Fruit fly (Drosophila melanogaster): ENCODE data around the gene CG11658.

CG11658 gene

DNA sequence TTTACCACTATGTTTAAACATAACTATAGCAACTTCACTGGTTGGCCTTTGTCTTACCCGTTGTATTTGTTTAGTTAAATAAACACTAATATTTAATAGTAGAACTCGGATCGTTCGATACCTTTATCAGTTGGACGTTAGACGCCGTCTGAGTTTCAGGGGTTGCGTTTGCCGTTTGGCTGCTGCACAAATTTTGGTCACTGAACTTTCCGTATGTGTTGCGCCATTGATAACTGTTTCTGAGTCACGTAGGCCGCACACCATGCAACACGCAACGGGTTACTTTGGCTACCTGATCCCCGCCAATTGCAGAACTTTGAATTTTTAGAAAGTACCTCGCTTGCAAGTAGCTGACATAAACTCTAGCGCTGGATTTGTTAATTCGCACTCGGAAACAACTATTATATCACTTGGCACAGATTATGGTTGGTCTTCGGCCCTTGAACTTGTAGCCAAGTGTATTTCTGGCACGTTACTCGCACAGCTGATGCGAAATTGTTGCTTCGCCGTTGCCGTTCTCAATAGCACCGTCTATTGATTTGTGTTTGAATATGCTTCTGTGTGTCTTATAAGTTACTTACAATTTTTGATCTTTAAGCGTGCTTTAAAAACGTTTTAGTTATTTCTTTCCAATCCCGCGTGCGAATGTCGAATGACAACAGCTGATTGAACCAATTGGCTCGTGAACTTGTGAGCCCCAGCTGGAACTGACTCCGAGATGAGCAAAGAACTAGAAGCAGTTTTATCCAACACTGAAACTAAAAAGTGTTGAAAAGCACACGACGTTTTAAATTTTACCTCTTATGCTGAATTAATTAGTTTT, 11.8 kb downstream of the CG11658 start, which contains the start of gene Dph1 (continued):
- TF ChIP-seq az2 (GFP tag; optimal IDR thresholded peaks at IDR 0.05) (peak; percentile 83), C15 (GFP tag; IDR thresholded peaks at IDR 0.05) (peak; percentile 81; the same call in 2 of the 3 replicates), wek (GFP tag; optimal IDR thresholded peaks at IDR 0.05) (peak; percentile 54), D19B (GFP tag; optimal IDR thresholded peaks at IDR 0.05) (peak; percentile 65), CG7745 (tag; optimal IDR thresholded peaks at IDR 0.05) (peak; percentile 34), Hmx (GFP tag; optimal IDR thresholded peaks at IDR 0.05) (no peak), vvl (GFP tag; IDR thresholded peaks at IDR 0.05) (peak; percentile 85), Nf-YA (GFP tag; IDR thresholded peaks at IDR 0.05) (peak; percentile 61), Spps (tag; optimal IDR thresholded peaks at IDR 0.05) (peak; percentile 28), CG4424 (GFP tag; optimal IDR thresholded peaks at IDR 0.05) (peak; percentile 85), CG10543 (GFP tag; optimal IDR thresholded peaks at IDR 0.05) (peak; percentile 54), CG6654 (GFP tag; optimal IDR thresholded peaks at IDR 0.05) (peak; percentile 47), tna (GFP tag; IDR thresholded peaks at IDR 0.05; ENCODE audit: partially characterized antibody) (no peak; the same call in 1 of the 2 replicates), hth (optimal IDR thresholded peaks at IDR 0.05) (no peak), Lim3 (GFP tag; IDR thresholded peaks at IDR 0.05) (no peak), Dref (GFP tag; IDR thresholded peaks at IDR 0.05) (no peak), aop (GFP tag; IDR thresholded peaks at IDR 0.05) (peak; percentile 53; the same call in 1 of the 2 replicates), Eip74EF (GFP tag; optimal IDR thresholded peaks at IDR 0.05) (peak in 1 of 2 experiments; percentile 88), oc (tag; optimal IDR thresholded peaks at IDR 0.05) (peak; percentile 91), Blimp-1 (GFP tag; optimal IDR thresholded peaks at IDR 0.05) (peak; percentile 81), lilli (GFP tag; optimal IDR thresholded peaks at IDR 0.05) (peak; percentile 87), hb (GFP tag; IDR thresholded peaks at IDR 0.05; ENCODE audit: partially characterized antibody) (no peak), sug (tag; optimal IDR thresholded peaks at IDR 0.05) (peak; percentile 54), CG17328 (GFP tag; IDR thresholded peaks at IDR 0.05) (peak; percentile 91), CG31441 (GFP tag; IDR thresholded peaks at IDR 0.05) (peak; percentile 86), CG17186 (GFP tag; optimal IDR thresholded peaks at IDR 0.05) (peak; percentile 1), CG14667 (GFP tag; IDR thresholded peaks at IDR 0.05) (no peak), ab (GFP tag; optimal IDR thresholded peaks at IDR 0.05) (peak; percentile 77), CG9609 (GFP tag; optimal IDR thresholded peaks at IDR 0.05) (peak; percentile 83), sna (GFP tag; IDR thresholded peaks at IDR 0.05; ENCODE audit: partially characterized antibody) (peak; percentile 45), CG13424 (tag; optimal IDR thresholded peaks at IDR 0.05) (peak; percentile 80), row (GFP tag; IDR thresholded peaks at IDR 0.05) (peak; percentile 85), sim (GFP tag; IDR thresholded peaks at IDR 0.05) (peak; percentile 87), CG10654 (GFP tag; optimal IDR thresholded peaks at IDR 0.05) (peak; percentile 77), mirr (GFP tag; optimal IDR thresholded peaks at IDR 0.05) (peak; percentile 61), Hmr (GFP tag; optimal IDR thresholded peaks at IDR 0.05) (peak; percentile 84), yki (optimal IDR thresholded peaks at IDR 0.05) (no peak), hkb (optimal IDR thresholded peaks at IDR 0.05) (no peak), hkb (GFP tag; IDR thresholded peaks at IDR 0.05) (peak; percentile 92), lov (optimal IDR thresholded peaks at IDR 0.05) (no peak), lov (GFP tag; IDR thresholded peaks at IDR 0.05) (peak; percentile 67; the same call in 1 of the 3 replicates), gfzf (GFP tag; optimal IDR thresholded peaks at IDR 0.05) (peak; percentile 8), CG9876 (GFP tag; optimal IDR thresholded peaks at IDR 0.05) (peak; percentile 5), CG42726 (GFP tag; IDR thresholded peaks at IDR 0.05; ENCODE audit: partially characterized antibody) (no peak), otp (GFP tag; IDR thresholded peaks at IDR 0.05) (peak; percentile 79; the same call in 2 of the 3 replicates), CG14710 (tag; optimal IDR thresholded peaks at IDR 0.05) (peak; percentile 76), Chrac-16 (GFP tag; optimal IDR thresholded peaks at IDR 0.05) (peak; percentile 82), pita (GFP tag; optimal IDR thresholded peaks at IDR 0.05) (no peak), Rfx (GFP tag; IDR thresholded peaks at IDR 0.05) (peak; percentile 83), mld (GFP tag; IDR thresholded peaks at IDR 0.05; ENCODE audit: partially characterized antibody) (no peak)

Measured in whole organism, embryonic.